Fruit fly (Drosophila melanogaster) whole organism, embryonic: ENCODE results near the gene CG43672.

Source experiments
- CG10209 ChIP-seq: fragments of 200-800 bp; sonication (Bioruptor generic); optimal IDR thresholded peaks from 3 replicates; lab custom pipeline; 2017; ENCODE audit warnings: missing biosample characterization, mild to moderate bottlenecking, missing genetic modification characterization, missing genetic modification reagents
- CG10267 ChIP-seq: fragments of 200-800 bp; sonication (Bioruptor generic); optimal IDR thresholded peaks from 2 replicates; lab custom pipeline; 2018; ENCODE audit warnings: missing biosample characterization, mild to moderate bottlenecking, missing genetic modification characterization, moderate library complexity
- CG10654 ChIP-seq: fragments of 200-800 bp; sonication (Bioruptor generic); optimal IDR thresholded peaks from 2 replicates; lab custom pipeline; 2016; ENCODE audit warnings: missing biosample characterization, missing genetic modification characterization
- CG12942 ChIP-seq: fragments of 200-800 bp; sonication (Bioruptor generic); optimal IDR thresholded peaks from 3 replicates; lab custom pipeline; 2016; ENCODE audit warnings: missing biosample characterization, missing genetic modification characterization
- CG14441 ChIP-seq: fragments of 200-800 bp; sonication (Bioruptor generic); IDR thresholded peaks from 2 replicates; pipeline ENCODE4 v1.3.6; 2022; ENCODE audit warnings: missing biosample characterization, missing genetic modification characterization
- CG14710 ChIP-seq: fragments of 200-800 bp; sonication (Bioruptor generic); optimal IDR thresholded peaks from 3 replicates; lab custom pipeline; 2019; ENCODE audit warnings: missing biosample characterization, mild to moderate bottlenecking, missing genetic modification characterization, moderate library complexity
- CG1603 ChIP-seq: fragments of 200-800 bp; sonication (Bioruptor generic); optimal IDR thresholded peaks from 2 replicates; lab custom pipeline; 2019; ENCODE audit warnings: missing biosample characterization, mild to moderate bottlenecking, missing genetic modification characterization, moderate library complexity
- CG17186 ChIP-seq: fragments of 200-800 bp; sonication (Bioruptor generic); optimal IDR thresholded peaks from 3 replicates; lab custom pipeline; 2017; ENCODE audit warnings: missing biosample characterization, missing genetic modification reagents, missing genetic modification characterization
- CG17912 ChIP-seq: fragments of 200-800 bp; sonication (Bioruptor generic); optimal IDR thresholded peaks from 2 replicates; lab custom pipeline; 2018; ENCODE audit warnings: missing biosample characterization, mild to moderate bottlenecking, missing genetic modification characterization
- CG1792 ChIP-seq: fragments of 200-800 bp; sonication (Bioruptor generic); optimal IDR thresholded peaks from 2 replicates; lab custom pipeline; 2016; ENCODE audit warnings: missing biosample characterization, missing genetic modification characterization
- CG18476 ChIP-seq: fragments of 200-800 bp; sonication (Bioruptor generic); optimal IDR thresholded peaks from 2 replicates; lab custom pipeline; 2016; ENCODE audit warnings: missing biosample characterization, mild to moderate bottlenecking, missing genetic modification characterization
- CG2116 ChIP-seq: fragments of 200-800 bp; sonication (Bioruptor generic); optimal IDR thresholded peaks from 3 replicates; lab custom pipeline; 2018; ENCODE audit warnings: missing biosample characterization, mild to moderate bottlenecking, missing genetic modification characterization
- CG30431 ChIP-seq: fragments of 200-800 bp; sonication (Bioruptor generic); optimal IDR thresholded peaks from 2 replicates; lab custom pipeline; 2017; ENCODE audit warnings: missing biosample characterization, missing genetic modification characterization
- CG3995 ChIP-seq: fragments of 200-800 bp; sonication (Bioruptor generic); optimal IDR thresholded peaks from 3 replicates; lab custom pipeline; 2016; ENCODE audit warnings: missing biosample characterization, missing genetic modification characterization
- CG4282 ChIP-seq: fragments of 200-800 bp; sonication (Bioruptor generic); optimal IDR thresholded peaks from 2 replicates; lab custom pipeline; 2016; ENCODE audit warnings: missing biosample characterization, missing genetic modification characterization
- CG6689 ChIP-seq: fragments of 200-800 bp; sonication (Bioruptor generic); IDR thresholded peaks from 2 replicates; pipeline ENCODE4 v1.3.6; 2022; ENCODE audit warnings: missing biosample characterization, missing genetic modification characterization
- CG7357 ChIP-seq: fragments of 200-800 bp; sonication (Bioruptor generic); IDR thresholded peaks from 3 replicates; pipeline ENCODE4 v1.3.6; 2022; ENCODE audit warnings: missing biosample characterization, missing genetic modification characterization
- CG8089 ChIP-seq: fragments of 200-800 bp; sonication (Bioruptor generic); optimal IDR thresholded peaks from 3 replicates; lab custom pipeline; 2016; ENCODE audit warnings: missing biosample characterization, missing genetic modification characterization
- CG8359 ChIP-seq: fragments of 200-800 bp; sonication (Bioruptor generic); optimal IDR thresholded peaks from 2 replicates; lab custom pipeline; 2017; ENCODE audit warnings: missing biosample characterization, mild to moderate bottlenecking, missing genetic modification characterization, borderline replicate concordance
- CG9876 ChIP-seq: fragments of 200-800 bp; sonication (Bioruptor generic); optimal IDR thresholded peaks from 2 replicates; lab custom pipeline; 2016; ENCODE audit warnings: missing biosample characterization, missing genetic modification characterization
- D19A ChIP-seq: fragments of 200-800 bp; optimal IDR thresholded peaks from 3 replicates; lab custom pipeline; 2019; ENCODE audit warnings: missing biosample characterization, mild to moderate bottlenecking, missing genetic modification characterization, moderate library complexity
- Dp ChIP-seq: fragments of 200-800 bp; sonication (Bioruptor generic); optimal IDR thresholded peaks from 2 replicates; lab custom pipeline; 2018; ENCODE audit warnings: missing biosample characterization, mild to moderate bottlenecking, missing genetic modification characterization, moderate library complexity
- Dref ChIP-seq: fragments of 200-800 bp; sonication (Bioruptor generic); IDR thresholded peaks from 2 replicates; pipeline ENCODE4 v1.3.6; 2022; ENCODE audit warnings: missing biosample characterization, missing genetic modification characterization
- Elba2 ChIP-seq: fragments of 200-800 bp; sonication (Bioruptor generic); optimal IDR thresholded peaks from 3 replicates; lab custom pipeline; 2016; ENCODE audit warnings: missing biosample characterization, missing genetic modification characterization
- Ets65A ChIP-seq: fragments of 200-800 bp; sonication (Bioruptor generic); peaks from one replicate; lab custom pipeline; 2016; ENCODE audit warnings: missing biosample characterization, missing genetic modification characterization
- Jarid2 ChIP-seq: fragments of 200-800 bp; sonication (Bioruptor generic); optimal IDR thresholded peaks from 3 replicates; lab custom pipeline; 2017; ENCODE audit warnings: mild to moderate bottlenecking, missing biosample characterization, missing genetic modification reagents, missing genetic modification characterization
- MESR4 ChIP-seq: fragments of 200-800 bp; sonication (Bioruptor generic); optimal IDR thresholded peaks from 2 replicates; lab custom pipeline; 2018; ENCODE audit warnings: missing biosample characterization, mild to moderate bottlenecking, missing genetic modification characterization, moderate library complexity
- Neu2 ChIP-seq: fragments of 200-800 bp; sonication (Bioruptor generic); optimal IDR thresholded peaks from 3 replicates; lab custom pipeline; 2016; ENCODE audit warnings: missing biosample characterization, missing genetic modification characterization, borderline replicate concordance
- Oaz ChIP-seq: fragments of 200-800 bp; sonication (Bioruptor generic); IDR thresholded peaks from 2 replicates; pipeline ENCODE4 v1.3.6; 2022; ENCODE audit warnings: missing biosample characterization, missing genetic modification characterization
- Sry-δ ChIP-seq: fragments of 200-800 bp; sonication (Bioruptor generic); optimal IDR thresholded peaks from 2 replicates; lab custom pipeline; 2016; ENCODE audit warnings: missing biosample characterization, missing genetic modification characterization
- TFAM ChIP-seq: fragments of 200-800 bp; sonication (Bioruptor generic); optimal IDR thresholded peaks from 2 replicates; lab custom pipeline; 2017; ENCODE audit warnings: missing biosample characterization, missing genetic modification characterization, inconsistent platforms
- aop ChIP-seq: fragments of 200-800 bp; sonication (Bioruptor generic); IDR thresholded peaks from 2 replicates; pipeline ENCODE4 v1.3.6; 2022; ENCODE audit warnings: missing biosample characterization, missing genetic modification characterization
- cad ChIP-seq: fragments of >200 bp; optimal IDR thresholded peaks from 2 replicates; lab custom pipeline; 2017; ENCODE audit warnings: missing biosample characterization, missing genetic modification characterization
- cas ChIP-seq: fragments of 200-800 bp; sonication (Bioruptor generic); IDR thresholded peaks from 2 replicates; pipeline ENCODE4 v1.3.6; 2022; ENCODE audit warnings: missing biosample characterization, missing genetic modification characterization
- chm ChIP-seq: fragments of 200-800 bp; sonication (Bioruptor generic); IDR thresholded peaks from 2 replicates; pipeline ENCODE4 v1.3.6; 2022; ENCODE audit warnings: missing biosample characterization, missing genetic modification characterization
- esg ChIP-seq: fragments of 200-800 bp; sonication (Bioruptor generic); conservative IDR thresholded peaks from 2 replicates; pipeline ENCODE4 v1.3.6; 2022; ENCODE audit warnings: missing biosample characterization, missing genetic modification characterization
- gem ChIP-seq: fragments of 200-800 bp; sonication (Bioruptor generic); optimal IDR thresholded peaks from 2 replicates; lab custom pipeline; 2019; ENCODE audit warnings: missing biosample characterization, mild to moderate bottlenecking, missing genetic modification characterization, moderate library complexity
- gsb-n ChIP-seq: fragments of 200-800 bp; sonication (Bioruptor generic); optimal IDR thresholded peaks from 3 replicates; lab custom pipeline; 2018; ENCODE audit warnings: missing biosample characterization, mild to moderate bottlenecking, missing genetic modification characterization
- inv ChIP-seq: fragments of 200-800 bp; sonication (Bioruptor generic); IDR thresholded peaks from 2 replicates; pipeline ENCODE4 v1.3.6; 2022; ENCODE audit warnings: missing biosample characterization, missing genetic modification characterization; ENCODE audit not compliant: partially characterized antibody
- nerfin-1 ChIP-seq: fragments of 200-800 bp; sonication (Bioruptor generic); optimal IDR thresholded peaks from 3 replicates; lab custom pipeline; 2019; ENCODE audit warnings: missing biosample characterization, mild to moderate bottlenecking, missing genetic modification characterization, moderate library complexity
- nom ChIP-seq: fragments of 200-800 bp; sonication (Bioruptor generic); optimal IDR thresholded peaks from 2 replicates; lab custom pipeline; 2017; ENCODE audit warnings: missing biosample characterization, missing genetic modification characterization, mild to moderate bottlenecking, moderate library complexity, missing genetic modification reagents
- pita ChIP-seq: fragments of 200-800 bp; sonication (Bioruptor generic); optimal IDR thresholded peaks from 2 replicates; lab custom pipeline; 2017; ENCODE audit warnings: missing biosample characterization, mild to moderate bottlenecking, missing genetic modification characterization
- psq ChIP-seq: fragments of 200-800 bp; sonication (Bioruptor generic); optimal IDR thresholded peaks from 2 replicates; lab custom pipeline; 2017; ENCODE audit warnings: missing biosample characterization, missing genetic modification characterization
- row ChIP-seq: fragments of 200-800 bp; sonication (Bioruptor generic); IDR thresholded peaks from 3 replicates; pipeline ENCODE4 v1.3.6; 2022; ENCODE audit warnings: missing biosample characterization, missing genetic modification characterization
- schlank ChIP-seq: fragments of 200-800 bp; sonication (Bioruptor generic); optimal IDR thresholded peaks from 2 replicates; lab custom pipeline; 2018; ENCODE audit warnings: missing biosample characterization, mild to moderate bottlenecking, missing genetic modification characterization
- sens ChIP-seq: fragments of 200-800 bp; sonication (Bioruptor generic); peaks from one replicate; lab custom pipeline; 2016; ENCODE audit warnings: missing biosample characterization, missing genetic modification characterization
- sima ChIP-seq: fragments of 200-800 bp; sonication (Bioruptor generic); optimal IDR thresholded peaks from 2 replicates; lab custom pipeline; 2016; ENCODE audit warnings: missing biosample characterization, missing genetic modification characterization
- sr ChIP-seq: fragments of 200-800 bp; sonication (Bioruptor generic); IDR thresholded peaks from 3 replicates; pipeline ENCODE4 v1.3.6; 2022; ENCODE audit warnings: missing biosample characterization, missing genetic modification characterization
- sug ChIP-seq: fragments of 200-800 bp; optimal IDR thresholded peaks from 2 replicates; lab custom pipeline; 2019; ENCODE audit warnings: missing biosample characterization, mild to moderate bottlenecking, missing genetic modification characterization, moderate library complexity
- tio ChIP-seq: fragments of 200-800 bp; sonication (Bioruptor generic); optimal IDR thresholded peaks from 2 replicates; lab custom pipeline; 2017; ENCODE audit warnings: missing biosample characterization, missing genetic modification characterization, inconsistent platforms
- z ChIP-seq: fragments of 200-800 bp; sonication (Bioruptor generic); IDR thresholded peaks from 3 replicates; pipeline ENCODE4 v1.3.6; 2022; ENCODE audit warnings: missing biosample characterization, missing genetic modification characterization

CG43672 gene

DNA sequence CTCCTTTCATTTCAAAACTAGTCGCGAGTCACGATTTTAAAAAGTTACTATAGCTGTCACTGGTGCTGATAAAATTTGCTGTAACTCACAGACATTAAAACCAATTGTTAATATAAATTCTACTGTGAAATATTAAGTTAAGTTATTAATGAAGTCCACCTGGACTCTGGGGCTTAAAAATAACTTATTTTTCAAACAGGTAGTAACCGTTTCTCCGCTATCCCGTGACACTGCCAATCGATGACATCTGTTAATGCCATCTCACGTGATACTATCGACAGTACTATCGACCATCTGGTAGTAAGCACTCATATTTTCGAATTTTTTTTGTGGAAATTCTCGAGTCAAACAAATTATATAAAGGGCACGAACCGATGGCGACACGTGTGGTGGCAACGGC is 38.8 kb upstream of the CG43672 start, which contains the start of the genes CG12379 and MagR (continued):
- no peak for TF ChIP-seq CG10654 (GFP tag; lab: Kevin White, UChicago)
- TF ChIP-seq cad (GFP tag; lab: Kevin White, UChicago), result no peak
- peak; percentile 29 for TF ChIP-seq schlank (tag; lab: Kevin White, UChicago)
- TF ChIP-seq Ets65A, result peak; percentile 71
- peak; percentile 47 for TF ChIP-seq CG9876 (GFP tag; lab: Kevin White, UChicago)
- no peak for TF ChIP-seq gsb-n (tag; lab: Kevin White, UChicago)

DNA sequence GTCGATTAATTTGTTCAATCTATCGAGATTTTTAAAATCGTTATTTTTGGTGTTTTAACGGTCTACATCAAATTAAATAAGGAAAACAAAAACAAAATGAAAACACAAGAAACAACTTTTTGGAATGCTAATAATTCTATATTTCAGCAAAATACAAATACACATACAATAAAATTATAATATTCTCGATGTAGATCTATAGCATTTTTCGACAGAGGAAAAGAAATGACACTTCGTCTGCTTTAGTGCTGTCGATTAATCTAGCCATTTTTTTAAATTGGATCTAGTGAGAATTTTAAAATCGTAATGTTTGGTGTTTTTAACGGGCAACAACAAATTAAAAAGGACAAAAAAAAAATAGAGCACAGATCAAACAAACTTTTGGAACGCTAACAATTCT is 35.7 kb upstream of the CG43672 start, which contains the start of gene Arp6:
Gene Arp6 (minus strand): TSS at position 11 of the 400 bp plus-strand sequence.
- no peak for TF ChIP-seq CG30431 (GFP tag; lab: Kevin White, UChicago)
- no peak for TF ChIP-seq CG1603 (tag; lab: Kevin White, UChicago)
- peak; percentile 26 for TF ChIP-seq CG14710 (tag; lab: Kevin White, UChicago)
- TF ChIP-seq aop (GFP tag; lab: Robert Waterston, UW), result no peak
- TF ChIP-seq tio, result no peak
- TF ChIP-seq chm (GFP tag; lab: Robert Waterston, UW), result no peak
- TF ChIP-seq CG8089 (GFP tag; lab: Kevin White, UChicago), result no peak
- no peak for TF ChIP-seq nerfin-1 (tag; lab: Kevin White, UChicago)
- no peak for TF ChIP-seq z (GFP tag; lab: Robert Waterston, UW)
- TF ChIP-seq CG14441 (GFP tag; lab: Robert Waterston, UW), result no peak
- no peak for TF ChIP-seq CG4282 (GFP tag; lab: Kevin White, UChicago)
- TF ChIP-seq D19A, result no peak
- no peak for TF ChIP-seq Jarid2
- no peak for TF ChIP-seq CG12942 (GFP tag; lab: Kevin White, UChicago)
- TF ChIP-seq Oaz (GFP tag; lab: Robert Waterston, UW), result no peak
- no peak for TF ChIP-seq inv
- no peak for TF ChIP-seq CG1792 (GFP tag; lab: Kevin White, UChicago)
- TF ChIP-seq CG8359 (GFP tag; lab: Kevin White, UChicago), result no peak
- TF ChIP-seq CG10267 (tag; lab: Kevin White, UChicago), result peak; percentile 38
- TF ChIP-seq CG17186 (GFP tag; lab: Kevin White, UChicago), result no peak
- peak; percentile 40 for TF ChIP-seq CG2116 (GFP tag; lab: Kevin White, UChicago)
- no peak for TF ChIP-seq sr
- TF ChIP-seq nom (GFP tag; lab: Kevin White, UChicago), result no peak
- peak; percentile 57 for TF ChIP-seq Dref
- no peak for TF ChIP-seq Dp
- peak; percentile 43 for TF ChIP-seq sens (GFP tag; lab: Kevin White, UChicago)
- TF ChIP-seq pita (GFP tag; lab: Kevin White, UChicago), result no peak
- no peak for TF ChIP-seq CG10209 (GFP tag; lab: Kevin White, UChicago)
- peak; percentile 65 for TF ChIP-seq CG3995
- TF ChIP-seq Elba2, result no peak
- no peak for TF ChIP-seq MESR4 (GFP tag; lab: Kevin White, UChicago)
- no peak for TF ChIP-seq CG18476 (GFP tag; lab: Kevin White, UChicago)
- no peak for TF ChIP-seq gem
- no peak for TF ChIP-seq Neu2 (GFP tag; lab: Kevin White, UChicago)
- no peak for TF ChIP-seq TFAM (GFP tag; lab: Kevin White, UChicago)
- no peak for TF ChIP-seq esg
- TF ChIP-seq CG7357, result no peak
- TF ChIP-seq CG6689, result no peak
- no peak for TF ChIP-seq psq
- peak; percentile 61 for TF ChIP-seq row (GFP tag; lab: Robert Waterston, UW)
- no peak for TF ChIP-seq cas
- no peak for TF ChIP-seq sima
- TF ChIP-seq CG17912 (GFP tag; lab: Kevin White, UChicago), result no peak
- peak; percentile 7 for TF ChIP-seq Sry-δ (GFP tag; lab: Kevin White, UChicago)
- TF ChIP-seq sug (tag; lab: Kevin White, UChicago), result peak; percentile 6
